Fruit fly (Drosophila melanogaster): ENCODE data around the gene CG5676.

CG5676 gene

dm6 chr2L:10292066-10292560 lies 36.4 kb upstream of the CG5676 start, which contains the start of gene Ufd4 (continued):
- TF ChIP-seq CG11695 (GFP tag; IDR thresholded peaks at IDR 0.05) (peak; percentile 63; the same call in 2 of the 3 replicates), Sry-δ (GFP tag; optimal IDR thresholded peaks at IDR 0.05) (peak; percentile 87), Optix (GFP tag; IDR thresholded peaks at IDR 0.05) (no peak), Hsf (GFP tag; optimal IDR thresholded peaks at IDR 0.05) (no peak), repo (GFP tag; optimal IDR thresholded peaks at IDR 0.05) (peak; percentile 25), CG30403 (GFP tag; optimal IDR thresholded peaks at IDR 0.05) (peak; percentile 67), CG17359 (tag; optimal IDR thresholded peaks at IDR 0.05) (peak; percentile 73), CG3407 (GFP tag; optimal IDR thresholded peaks at IDR 0.05) (no peak), CG11696 (GFP tag; IDR thresholded peaks at IDR 0.05) (peak; percentile 40; the same call in 1 of the 2 replicates), prd (optimal IDR thresholded peaks at IDR 0.05) (no peak), prd (GFP tag; IDR thresholded peaks at IDR 0.05) (peak; percentile 75; the same call in 2 of the 3 replicates), az2 (GFP tag; optimal IDR thresholded peaks at IDR 0.05) (peak; percentile 72), Xbp1 (GFP tag; optimal IDR thresholded peaks at IDR 0.05) (peak; percentile 76), ttk (GFP tag; IDR thresholded peaks at IDR 0.05) (no peak; the same call in 1 of the 2 replicates), CG12236 (GFP tag; optimal IDR thresholded peaks at IDR 0.05) (no peak), chinmo (GFP tag; IDR thresholded peaks at IDR 0.05; ENCODE audit: partially characterized antibody) (no peak), Max (GFP tag; optimal IDR thresholded peaks at IDR 0.05) (peak; percentile 53), cas (GFP tag; IDR thresholded peaks at IDR 0.05) (no peak), Hmr (GFP tag; optimal IDR thresholded peaks at IDR 0.05) (no peak), Ets97D (GFP tag; optimal IDR thresholded peaks at IDR 0.05) (peak; percentile 50), NC2β (GFP tag; optimal IDR thresholded peaks at IDR 0.05) (peak; percentile 66), CG4424 (GFP tag; optimal IDR thresholded peaks at IDR 0.05) (peak; percentile 74), BEAF-32 (GFP tag; optimal IDR thresholded peaks at IDR 0.05) (peak; percentile 55), fru (optimal IDR thresholded peaks at IDR 0.05) (no peak), CG6272 (GFP tag; IDR thresholded peaks at IDR 0.05) (no peak), Hey (tag; optimal IDR thresholded peaks at IDR 0.05) (no peak), slp2 (GFP tag; optimal IDR thresholded peaks at IDR 0.05) (peak; percentile 45), schlank (tag; optimal IDR thresholded peaks at IDR 0.05) (no peak), fd3F (GFP tag; optimal IDR thresholded peaks at IDR 0.05) (peak; percentile 60), peb (GFP tag; IDR thresholded peaks at IDR 0.05) (no peak), Hr78 (GFP tag; optimal IDR thresholded peaks at IDR 0.05) (no peak), emc (GFP tag; optimal IDR thresholded peaks at IDR 0.05) (peak; percentile 5), CG31441 (GFP tag; IDR thresholded peaks at IDR 0.05) (no peak), H2.0 (GFP tag; IDR thresholded peaks at IDR 0.05) (peak; percentile 32; the same call in 1 of the 2 replicates), tll (GFP tag; optimal IDR thresholded peaks at IDR 0.05) (no peak), mam (GFP tag; optimal IDR thresholded peaks at IDR 0.05) (peak; percentile 62), MTF-1 (GFP tag; optimal IDR thresholded peaks at IDR 0.05; ENCODE audit: borderline replicate concordance) (no peak), abd-A (tag; optimal IDR thresholded peaks at IDR 0.05) (no peak), CG7556 (GFP tag; optimal IDR thresholded peaks at IDR 0.05) (no peak), CG9215 (GFP tag; IDR thresholded peaks at IDR 0.05) (no peak), CG3163 (GFP tag; optimal IDR thresholded peaks at IDR 0.05) (peak; percentile 34), GATAe (GFP tag; conservative IDR thresholded peaks at IDR 0.05) (no peak), sqz (GFP tag; optimal IDR thresholded peaks at IDR 0.05) (no peak), CG13775 (GFP tag; optimal IDR thresholded peaks at IDR 0.05) (peak; percentile 34), Hmx (GFP tag; optimal IDR thresholded peaks at IDR 0.05) (no peak), Dbx (GFP tag; IDR thresholded peaks at IDR 0.05) (peak; percentile 68; the same call in 1 of the 3 replicates), pnt (GFP tag; optimal IDR thresholded peaks at IDR 0.05) (peak; percentile 8), Rfx (GFP tag; IDR thresholded peaks at IDR 0.05) (no peak; the same call in 1 of the 2 replicates), CG7963 (GFP tag; IDR thresholded peaks at IDR 0.05; ENCODE audit: partially characterized antibody) (no peak), tin (GFP tag; optimal IDR thresholded peaks at IDR 0.05) (peak; percentile 68), Lim3 (GFP tag; IDR thresholded peaks at IDR 0.05) (no peak)

Measured in whole organism, embryonic.